Fruit fly (Drosophila melanogaster) whole organism, embryonic: ENCODE data around the gene CG43338.
A peak's percentile ranks its signal among the peaks of the same experiment; 100 is the strongest.

Experiments
- Antp ChIP-seq: fragments of 200-800 bp; sonication (Bioruptor generic); optimal IDR thresholded peaks from 3 replicates; lab custom pipeline; 2016; ENCODE audit warnings: missing biosample characterization, missing genetic modification characterization
- Bgb ChIP-seq: fragments of 200-800 bp; sonication (Bioruptor generic); IDR thresholded peaks from 2 replicates; pipeline ENCODE4 v1.3.6; 2022; ENCODE audit warnings: missing biosample characterization, missing genetic modification characterization; ENCODE audit not compliant: partially characterized antibody
- CG10209 ChIP-seq: fragments of 200-800 bp; sonication (Bioruptor generic); optimal IDR thresholded peaks from 3 replicates; lab custom pipeline; 2017; ENCODE audit warnings: missing biosample characterization, mild to moderate bottlenecking, missing genetic modification characterization, missing genetic modification reagents
- CG10267 ChIP-seq: fragments of 200-800 bp; sonication (Bioruptor generic); optimal IDR thresholded peaks from 2 replicates; lab custom pipeline; 2018; ENCODE audit warnings: missing biosample characterization, mild to moderate bottlenecking, missing genetic modification characterization, moderate library complexity
- CG12236 ChIP-seq: fragments of 200-800 bp; sonication (Bioruptor generic); optimal IDR thresholded peaks from 2 replicates; lab custom pipeline; 2016; ENCODE audit warnings: missing biosample characterization, missing genetic modification characterization
- CG12391 ChIP-seq: fragments of 200-800 bp; sonication (Bioruptor generic); optimal IDR thresholded peaks from 3 replicates; lab custom pipeline; 2018; ENCODE audit warnings: missing biosample characterization, mild to moderate bottlenecking, missing genetic modification characterization, moderate library complexity
- CG1602 ChIP-seq: fragments of 200-800 bp; sonication (Bioruptor generic); optimal IDR thresholded peaks from 3 replicates; lab custom pipeline; 2016; ENCODE audit warnings: missing biosample characterization, missing genetic modification characterization
- CG1603 ChIP-seq: fragments of 200-800 bp; sonication (Bioruptor generic); optimal IDR thresholded peaks from 2 replicates; lab custom pipeline; 2019; ENCODE audit warnings: missing biosample characterization, mild to moderate bottlenecking, missing genetic modification characterization, moderate library complexity
- CG17186 ChIP-seq: fragments of 200-800 bp; sonication (Bioruptor generic); optimal IDR thresholded peaks from 3 replicates; lab custom pipeline; 2017; ENCODE audit warnings: missing biosample characterization, missing genetic modification reagents, missing genetic modification characterization
- CG17328 ChIP-seq: fragments of 200-800 bp; sonication (Bioruptor generic); IDR thresholded peaks from 2 replicates; pipeline ENCODE4 v1.3.6; 2022; ENCODE audit warnings: missing biosample characterization, missing genetic modification characterization
- CG2116 ChIP-seq: fragments of 200-800 bp; sonication (Bioruptor generic); optimal IDR thresholded peaks from 3 replicates; lab custom pipeline; 2018; ENCODE audit warnings: missing biosample characterization, mild to moderate bottlenecking, missing genetic modification characterization
- CG2712 ChIP-seq: fragments of 200-800 bp; optimal IDR thresholded peaks from 3 replicates; lab custom pipeline; 2019; ENCODE audit warnings: missing biosample characterization, mild to moderate bottlenecking, missing genetic modification characterization, moderate library complexity
- CG4360 ChIP-seq: fragments of 200-800 bp; sonication (Bioruptor generic); IDR thresholded peaks from 2 replicates; pipeline ENCODE4 v1.3.6; 2022; ENCODE audit warnings: missing biosample characterization, missing genetic modification characterization
- CG5180 ChIP-seq: fragments of 200-800 bp; sonication (Bioruptor generic); optimal IDR thresholded peaks from 3 replicates; lab custom pipeline; 2017; ENCODE audit warnings: missing biosample characterization, missing genetic modification characterization, mild to moderate bottlenecking, moderate library complexity, missing genetic modification reagents
- CG6689 ChIP-seq: fragments of 200-800 bp; sonication (Bioruptor generic); IDR thresholded peaks from 2 replicates; pipeline ENCODE4 v1.3.6; 2022; ENCODE audit warnings: missing biosample characterization, missing genetic modification characterization
- CG6765 ChIP-seq: fragments of 200-800 bp; sonication (Bioruptor generic); optimal IDR thresholded peaks from 3 replicates; lab custom pipeline; 2017; ENCODE audit warnings: missing biosample characterization, mild to moderate bottlenecking, missing genetic modification characterization
- CG7271 ChIP-seq: fragments of 200-800 bp; sonication (Bioruptor generic); optimal IDR thresholded peaks from 2 replicates; lab custom pipeline; 2018; ENCODE audit warnings: missing biosample characterization, mild to moderate bottlenecking, missing genetic modification characterization, moderate library complexity
- CG7556 ChIP-seq: fragments of 200-800 bp; sonication (Bioruptor generic); optimal IDR thresholded peaks from 2 replicates; lab custom pipeline; 2017; ENCODE audit warnings: missing biosample characterization, mild to moderate bottlenecking, missing genetic modification characterization
- CG9609 ChIP-seq: fragments of 200-800 bp; sonication (Bioruptor generic); optimal IDR thresholded peaks from 3 replicates; lab custom pipeline; 2016; ENCODE audit warnings: missing biosample characterization, missing genetic modification characterization
- Camta ChIP-seq: fragments of 200-800 bp; sonication (Bioruptor generic); optimal IDR thresholded peaks from 2 replicates; lab custom pipeline; 2016; ENCODE audit warnings: missing biosample characterization, missing genetic modification characterization
- Deaf1 ChIP-seq: fragments of 200-800 bp; optimal IDR thresholded peaks from 3 replicates; lab custom pipeline; 2019; ENCODE audit warnings: missing biosample characterization, mild to moderate bottlenecking, missing genetic modification characterization, moderate library complexity
- Dll ChIP-seq: fragments of 200-800 bp; sonication (Bioruptor generic); IDR thresholded peaks from 4 replicates; pipeline ENCODE4 v1.3.6; 2022; ENCODE audit warnings: missing biosample characterization, missing genetic modification characterization; ENCODE audit not compliant: partially characterized antibody
- Elba2 ChIP-seq: fragments of 200-800 bp; sonication (Bioruptor generic); optimal IDR thresholded peaks from 3 replicates; lab custom pipeline; 2016; ENCODE audit warnings: missing biosample characterization, missing genetic modification characterization
- Ets97D ChIP-seq: fragments of 200-800 bp; sonication (Bioruptor generic); optimal IDR thresholded peaks from 3 replicates; lab custom pipeline; 2016; ENCODE audit warnings: missing biosample characterization, missing genetic modification characterization
- Hand ChIP-seq: fragments of 200-800 bp; sonication (Bioruptor generic); optimal IDR thresholded peaks from 2 replicates; lab custom pipeline; 2017; ENCODE audit warnings: mild to moderate bottlenecking, missing biosample characterization, missing genetic modification reagents, missing genetic modification characterization
- Scr ChIP-seq: fragments of 200-800 bp; sonication (Bioruptor generic); IDR thresholded peaks from 2 replicates; pipeline ENCODE4 v1.3.6; 2022; ENCODE audit warnings: missing biosample characterization, missing genetic modification characterization; ENCODE audit not compliant: partially characterized antibody
- ato ChIP-seq: fragments of 200-800 bp; sonication (Bioruptor generic); IDR thresholded peaks from 2 replicates; pipeline ENCODE4 v1.3.6; 2022; ENCODE audit warnings: missing biosample characterization, missing genetic modification characterization; ENCODE audit not compliant: partially characterized antibody
- az2 ChIP-seq: fragments of 200-800 bp; sonication (Bioruptor generic); optimal IDR thresholded peaks from 3 replicates; lab custom pipeline; 2016; ENCODE audit warnings: missing biosample characterization, missing genetic modification characterization
- bbx ChIP-seq: fragments of 200-800 bp; sonication (Bioruptor generic); IDR thresholded peaks from 2 replicates; pipeline ENCODE4 v1.3.6; 2022; ENCODE audit warnings: missing biosample characterization, missing genetic modification characterization; ENCODE audit not compliant: partially characterized antibody
- bigmax ChIP-seq: fragments of 200-800 bp; sonication (Bioruptor generic); optimal IDR thresholded peaks from 2 replicates; lab custom pipeline; 2018; ENCODE audit warnings: missing biosample characterization, mild to moderate bottlenecking, missing genetic modification characterization
- chn ChIP-seq: fragments of 200-800 bp; sonication (Bioruptor generic); optimal IDR thresholded peaks from 2 replicates; lab custom pipeline; 2016; ENCODE audit warnings: missing biosample characterization, missing genetic modification characterization
- fd102C ChIP-seq: fragments of 200-800 bp; sonication (Bioruptor generic); optimal IDR thresholded peaks from 2 replicates; lab custom pipeline; 2018; ENCODE audit warnings: missing biosample characterization, mild to moderate bottlenecking, missing genetic modification characterization, moderate library complexity
- gcm2 ChIP-seq: fragments of 200-800 bp; sonication (Bioruptor generic); optimal IDR thresholded peaks from 2 replicates; lab custom pipeline; 2016; ENCODE audit warnings: missing biosample characterization, missing genetic modification characterization
- hb ChIP-seq: fragments of 200-800 bp; sonication (Bioruptor generic); IDR thresholded peaks from 3 replicates; pipeline ENCODE4 v1.3.6; 2022; ENCODE audit warnings: missing biosample characterization, missing genetic modification characterization; ENCODE audit not compliant: partially characterized antibody
- lmd ChIP-seq: fragments of 200-800 bp; sonication (Bioruptor generic); IDR thresholded peaks from 2 replicates; pipeline ENCODE4 v1.3.6; 2022; ENCODE audit warnings: missing biosample characterization, missing genetic modification characterization
- lov ChIP-seq, 2 experiments: fragments of 200-800 bp in 1 of 2; fragments of >200 bp in 1 of 2; sonication (Bioruptor generic) in 1 of 2; IDR thresholded peaks in 1 of 2; optimal IDR thresholded peaks in 1 of 2; 2 replicates in 1 of 2; 3 replicates in 1 of 2; pipeline versions ENCODE4 v1.3.6 to Lab custom; 2017 to 2022; ENCODE audit warnings: missing biosample characterization in 1 of 2, missing genetic modification characterization in 1 of 2
- mam ChIP-seq: fragments of 200-800 bp; sonication (Bioruptor generic); optimal IDR thresholded peaks from 3 replicates; lab custom pipeline; 2016; ENCODE audit warnings: missing biosample characterization, missing genetic modification characterization
- pan ChIP-seq, 4 experiments: fragments of >200 bp in 3 of 4; fragments of 200-800 bp in 1 of 4; sonication (Bioruptor generic) in 1 of 4; optimal IDR thresholded peaks in 3 of 4; IDR thresholded peaks in 1 of 4; 2 replicates each; pipeline versions ENCODE4 v1.3.6 to Lab custom; 2017 to 2022; ENCODE audit warnings: missing biosample characterization in 2 of 4, missing genetic modification characterization in 2 of 4, mixed read lengths in 1 of 4
- row ChIP-seq: fragments of 200-800 bp; sonication (Bioruptor generic); IDR thresholded peaks from 3 replicates; pipeline ENCODE4 v1.3.6; 2022; ENCODE audit warnings: missing biosample characterization, missing genetic modification characterization
- sima ChIP-seq: fragments of 200-800 bp; sonication (Bioruptor generic); optimal IDR thresholded peaks from 2 replicates; lab custom pipeline; 2016; ENCODE audit warnings: missing biosample characterization, missing genetic modification characterization
- sisA ChIP-seq: fragments of 200-800 bp; sonication (Bioruptor generic); IDR thresholded peaks from 2 replicates; pipeline ENCODE4 v1.3.6; 2022; ENCODE audit warnings: missing biosample characterization, missing genetic modification characterization
- slbo ChIP-seq: fragments of 200-800 bp; sonication (Bioruptor generic); IDR thresholded peaks from 2 replicates; pipeline ENCODE4 v1.3.6; 2022; ENCODE audit warnings: missing biosample characterization, missing genetic modification characterization
- sqz ChIP-seq: fragments of 200-800 bp; sonication (Bioruptor generic); optimal IDR thresholded peaks from 3 replicates; lab custom pipeline; 2018; ENCODE audit warnings: missing biosample characterization, mild to moderate bottlenecking, missing genetic modification characterization
- ssp ChIP-seq: fragments of 200-800 bp; sonication (Bioruptor generic); IDR thresholded peaks from 2 replicates; pipeline ENCODE4 v1.3.6; 2022; ENCODE audit warnings: missing biosample characterization, missing genetic modification characterization
- tx ChIP-seq: fragments of 200-800 bp; sonication (Bioruptor generic); optimal IDR thresholded peaks from 2 replicates; lab custom pipeline; 2016; ENCODE audit warnings: missing biosample characterization, missing genetic modification characterization
- unc-4 ChIP-seq: fragments of 200-800 bp; sonication (Bioruptor generic); IDR thresholded peaks from 2 replicates; pipeline ENCODE4 v1.3.6; 2022; ENCODE audit warnings: missing biosample characterization, missing genetic modification characterization; ENCODE audit not compliant: partially characterized antibody
- zen ChIP-seq: fragments of 200-800 bp; sonication (Bioruptor generic); optimal IDR thresholded peaks from 3 replicates; lab custom pipeline; 2018; ENCODE audit warnings: missing biosample characterization, mild to moderate bottlenecking, missing genetic modification characterization, moderate library complexity
- zfh1 ChIP-seq: fragments of 200-800 bp; sonication (Bioruptor generic); IDR thresholded peaks from 3 replicates; pipeline ENCODE4 v1.3.6; 2022; ENCODE audit warnings: missing biosample characterization, missing genetic modification characterization
- zfh2 ChIP-seq: fragments of 200-800 bp; sonication (Bioruptor generic); optimal IDR thresholded peaks from 2 replicates; lab custom pipeline; 2016; ENCODE audit warnings: missing biosample characterization, missing genetic modification characterization

The CG43338 gene

DNA sequence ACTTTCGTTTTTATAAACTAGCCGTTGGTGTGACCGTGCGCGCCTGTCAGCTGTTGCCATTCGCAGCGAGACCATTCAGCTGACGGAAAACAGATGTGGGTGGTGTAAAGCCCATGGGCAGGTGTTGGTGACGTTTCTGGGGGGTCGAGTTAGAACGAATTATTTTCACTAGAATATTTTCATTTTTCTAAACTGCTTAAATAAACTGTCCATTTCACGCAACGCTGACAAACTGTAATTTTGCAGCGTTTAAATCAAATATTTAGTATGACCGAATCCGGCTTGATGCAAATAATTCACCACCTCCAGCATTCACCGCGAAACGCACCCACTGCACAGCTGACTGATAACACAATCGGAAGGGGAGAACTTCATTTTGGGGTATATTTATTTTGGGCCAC lies 24.4 kb upstream of the CG43338 start, which contains the start of the genes CG10383 and CG10338 (continued):
- TF ChIP-seq ssp (GFP tag; lab: Robert Waterston, UW) (peak; percentile 71), Camta (GFP tag; lab: Kevin White, UChicago) (peak; percentile 81), sima (GFP tag; lab: Kevin White, UChicago) (no peak), Elba2 (GFP tag; lab: Kevin White, UChicago) (peak; percentile 48), tx (GFP tag; lab: Kevin White, UChicago) (peak; percentile 86), CG9609 (GFP tag; lab: Kevin White, UChicago) (peak; percentile 95), Deaf1 (tag; lab: Kevin White, UChicago) (peak; percentile 41), Dll (GFP tag; lab: Robert Waterston, UW) (no peak), CG6765 (GFP tag; lab: Kevin White, UChicago) (peak; percentile 27), CG12236 (GFP tag; lab: Kevin White, UChicago) (peak; percentile 79), chn (GFP tag; lab: Kevin White, UChicago) (peak; percentile 96), Hand (peak; percentile 48), gcm2 (GFP tag; lab: Kevin White, UChicago) (peak; percentile 71), CG2116 (peak; percentile 73), fd102C (GFP tag; lab: Kevin White, UChicago) (no peak), bigmax (GFP tag; lab: Kevin White, UChicago) (no peak), CG1603 (peak; percentile 93), CG7271 (tag; lab: Kevin White, UChicago) (peak; percentile 53), lov (optimal IDR thresholded peaks at IDR 0.05; lab: Kevin White, UChicago) (no peak), lov (GFP tag; IDR thresholded peaks at IDR 0.05; lab: Robert Waterston, UW) (peak; percentile 82), pan (optimal IDR thresholded peaks at IDR 0.05; lab: Kevin White, UChicago) (no peak), pan (GFP tag; optimal IDR thresholded peaks at IDR 0.05 in 1 of 2, IDR thresholded peaks at IDR 0.05 in 1 of 2) (peak in 1 of 2 experiments; percentile 94), lmd (GFP tag; lab: Robert Waterston, UW) (peak; percentile 89), zfh2 (GFP tag; lab: Kevin White, UChicago) (peak; percentile 95), az2 (GFP tag; lab: Kevin White, UChicago) (peak; percentile 83), CG17328 (GFP tag; lab: Robert Waterston, UW) (peak; percentile 88), Bgb (GFP tag; lab: Robert Waterston, UW) (no peak), CG10267 (peak; percentile 71), Antp (peak; percentile 95), CG1602 (GFP tag; lab: Kevin White, UChicago) (peak; percentile 84), row (peak; percentile 95), zen (tag; lab: Kevin White, UChicago) (peak; percentile 50), hb (GFP tag; lab: Robert Waterston, UW) (no peak), CG5180 (GFP tag; lab: Kevin White, UChicago) (peak; percentile 25)

DNA sequence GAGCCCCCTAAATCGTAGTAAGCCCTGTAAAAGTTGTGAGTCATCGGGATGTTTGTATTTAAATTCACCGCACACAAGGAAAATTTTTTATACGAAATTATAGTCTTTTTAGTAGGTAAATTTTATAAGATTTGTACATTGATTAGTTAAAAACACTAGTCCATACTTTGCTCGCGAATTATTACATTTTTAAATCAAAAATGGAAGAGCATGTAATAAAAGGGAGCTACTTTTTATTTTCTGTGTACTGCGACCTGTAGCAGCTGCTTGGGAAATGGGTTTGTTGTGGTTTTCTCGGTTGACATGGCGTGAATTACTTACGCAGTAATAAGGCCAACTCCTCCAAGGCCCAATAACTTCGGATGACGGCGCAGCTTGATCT lies 23.7 kb upstream of the CG43338 start:
- TF ChIP-seq CG6689 (GFP tag; lab: Robert Waterston, UW) (peak; percentile 50), bbx (GFP tag; lab: Robert Waterston, UW) (no peak), Ets97D (GFP tag; lab: Kevin White, UChicago) (no peak), CG10209 (GFP tag; lab: Kevin White, UChicago) (peak; percentile 4), zfh1 (GFP tag; lab: Robert Waterston, UW) (peak; percentile 48; the same call in 1 of the 3 replicates), CG12391 (tag; lab: Kevin White, UChicago) (peak; percentile 40), mam (GFP tag; lab: Kevin White, UChicago) (peak; percentile 6), sqz (no peak), CG2712 (tag; lab: Kevin White, UChicago) (peak; percentile 29), unc-4 (GFP tag; lab: Robert Waterston, UW) (no peak), CG4360 (GFP tag; lab: Robert Waterston, UW) (no peak), lov (optimal IDR thresholded peaks at IDR 0.05; lab: Kevin White, UChicago) (no peak), lov (GFP tag; IDR thresholded peaks at IDR 0.05; lab: Robert Waterston, UW) (no peak), CG17186 (no peak), ato (GFP tag; lab: Robert Waterston, UW) (no peak), slbo (GFP tag; lab: Robert Waterston, UW) (peak; percentile 75), Scr (GFP tag; lab: Robert Waterston, UW) (no peak), sisA (GFP tag; lab: Robert Waterston, UW) (peak; percentile 36; the same call in 1 of the 2 replicates), CG7556 (GFP tag; lab: Kevin White, UChicago) (peak; percentile 24), CG9609 (GFP tag; lab: Kevin White, UChicago) (peak; percentile 6)
